Fruit fly (Drosophila melanogaster) S2 (cell line): ENCODE results near the gene sds22.

Experiments used
- CG8478 ChIP-seq: fragments of >200 bp; optimal IDR thresholded peaks from 2 replicates; lab custom pipeline; 2018
- CTCF ChIP-seq, 2 experiments: fragments of >200 bp; optimal IDR thresholded peaks; 2 replicates each; lab custom pipeline; 2018

dm6 chr3R:17381916-17382315 lies 9.5 kb upstream of the sds22 start:
- TF ChIP-seq CTCF (optimal IDR thresholded peaks at IDR 0.05; lab: Kevin White, UChicago) (no peak), CG8478 (lab: Kevin White, UChicago) (no peak)
